Worm (Caenorhabditis elegans): ENCODE results near the gene D2062.13.

ce11 chrII:2563973-2564372 lies 48.4 kb upstream of the D2062.13 start, which contains the start of gene nep-18:
- TF ChIP-seq flt-1 (GFP tag; IDR thresholded peaks at IDR 0.05) = no peak
- TF ChIP-seq ref-1 (GFP tag; conservative IDR thresholded peaks at IDR 0.05) = no peak
- no peak for TF ChIP-seq med-1 (GFP tag; optimal IDR thresholded peaks at IDR 0.05; ENCODE audit: insufficient read depth)
- no peak for TF ChIP-seq T22C8.4 (GFP tag; IDR thresholded peaks at IDR 0.05)
- no peak for TF ChIP-seq klf-2 (GFP tag; conservative IDR thresholded peaks at IDR 0.05)
- TF ChIP-seq tab-1 (GFP tag; IDR thresholded peaks at IDR 0.05) = no peak
- no peak for TF ChIP-seq ztf-23 (GFP tag; IDR thresholded peaks at IDR 0.05)
- TF ChIP-seq ztf-29 (GFP tag; IDR thresholded peaks at IDR 0.05) = no peak
- no peak for TF ChIP-seq cog-1 (tag; optimal IDR thresholded peaks at IDR 0.05)

Measured in whole organism, midembryonic.